Fruit fly (Drosophila melanogaster) whole organism, embryonic: ENCODE measurements around the gene CG2818.

ENCODE experiments used
- CG12104 ChIP-seq: fragments of 200-800 bp; sonication (Bioruptor generic); optimal IDR thresholded peaks from 3 replicates; lab custom pipeline; 2016; ENCODE audit warnings: missing biosample characterization, missing genetic modification characterization
- CG12659 ChIP-seq: fragments of 200-800 bp; sonication (Bioruptor generic); optimal IDR thresholded peaks from 3 replicates; lab custom pipeline; 2017; ENCODE audit warnings: mild to moderate bottlenecking, missing biosample characterization, missing genetic modification reagents, missing genetic modification characterization
- CG16779 ChIP-seq: fragments of 200-800 bp; sonication (Bioruptor generic); IDR thresholded peaks from 2 replicates; pipeline ENCODE4 v1.3.6; 2022; ENCODE audit warnings: missing biosample characterization, missing genetic modification characterization
- CG1792 ChIP-seq: fragments of 200-800 bp; sonication (Bioruptor generic); optimal IDR thresholded peaks from 2 replicates; lab custom pipeline; 2016; ENCODE audit warnings: missing biosample characterization, missing genetic modification characterization
- CG1832 ChIP-seq: fragments of 200-800 bp; sonication (Bioruptor generic); optimal IDR thresholded peaks from 2 replicates; lab custom pipeline; 2017; ENCODE audit warnings: missing biosample characterization, mild to moderate bottlenecking, missing genetic modification characterization, inconsistent platforms
- CG18619 ChIP-seq: fragments of 200-800 bp; sonication (Bioruptor generic); optimal IDR thresholded peaks from 3 replicates; lab custom pipeline; 2017; ENCODE audit warnings: missing biosample characterization, mild to moderate bottlenecking, missing genetic modification characterization
- CG3726 ChIP-seq: fragments of 200-800 bp; sonication (Bioruptor generic); IDR thresholded peaks from 3 replicates; pipeline ENCODE4, ENCODE4 v1.3.6; 2022; ENCODE audit warnings: missing biosample characterization, missing genetic modification characterization
- CG7745 ChIP-seq: fragments of 200-800 bp; sonication (Bioruptor generic); optimal IDR thresholded peaks from 2 replicates; lab custom pipeline; 2018; ENCODE audit warnings: missing biosample characterization, mild to moderate bottlenecking, missing genetic modification characterization, moderate library complexity
- Kr ChIP-seq: fragments of 200-800 bp; sonication (Bioruptor generic); optimal IDR thresholded peaks from 2 replicates; lab custom pipeline; 2017; ENCODE audit warnings: missing biosample characterization, mild to moderate bottlenecking, missing genetic modification characterization
- Xrp1 ChIP-seq: fragments of 200-800 bp; sonication (Bioruptor generic); IDR thresholded peaks from 2 replicates; pipeline ENCODE4 v1.3.6; 2022; ENCODE audit warnings: missing biosample characterization, missing genetic modification characterization
- bsh ChIP-seq, 2 experiments: fragments of 200-800 bp; sonication (Bioruptor generic); optimal IDR thresholded peaks; 2 replicates each; lab custom pipeline; 2017 to 2018; ENCODE audit warnings: mild to moderate bottlenecking in 2 of 2, missing biosample characterization in 2 of 2, missing genetic modification characterization in 2 of 2, moderate library complexity in 1 of 2
- p53 ChIP-seq: fragments of 200-800 bp; sonication (Bioruptor generic); optimal IDR thresholded peaks from 2 replicates; lab custom pipeline; 2016; ENCODE audit warnings: missing biosample characterization, missing genetic modification characterization
- psq ChIP-seq: fragments of 200-800 bp; sonication (Bioruptor generic); optimal IDR thresholded peaks from 2 replicates; lab custom pipeline; 2017; ENCODE audit warnings: missing biosample characterization, missing genetic modification characterization
- zen ChIP-seq: fragments of 200-800 bp; sonication (Bioruptor generic); optimal IDR thresholded peaks from 3 replicates; lab custom pipeline; 2018; ENCODE audit warnings: missing biosample characterization, mild to moderate bottlenecking, missing genetic modification characterization, moderate library complexity

- TF ChIP-seq CG18619 = no peak
- TF ChIP-seq CG3726 = no peak
- no peak for TF ChIP-seq CG1832 (GFP tag; lab: Kevin White, UChicago)
- TF ChIP-seq CG1792 (GFP tag; lab: Kevin White, UChicago) = no peak
- TF ChIP-seq bsh (GFP tag; optimal IDR thresholded peaks at IDR 0.05; lab: Kevin White, UChicago) = no peak
- no peak for TF ChIP-seq psq
- no peak for TF ChIP-seq CG12104 (GFP tag; lab: Kevin White, UChicago)
- TF ChIP-seq Kr (GFP tag; lab: Kevin White, UChicago) = no peak
- no peak for TF ChIP-seq p53 (GFP tag; lab: Kevin White, UChicago)
- TF ChIP-seq CG12659 = no peak
- TF ChIP-seq CG7745 (tag; lab: Kevin White, UChicago) = no peak
- TF ChIP-seq zen (tag; lab: Kevin White, UChicago) = no peak
- TF ChIP-seq CG16779 (GFP tag; lab: Robert Waterston, UW) = no peak
- no peak for TF ChIP-seq Xrp1 (GFP tag; lab: Robert Waterston, UW)
These were observed 24.5 kb downstream of the CG2818 start for dm6 chr2L:3737682-3738081.
